Worm (Caenorhabditis elegans): ENCODE measurements around the gene scyl-1.

ce11 chrV:13034604-13035003 is 6.9 kb downstream of the scyl-1 start, which contains the start of gene W07G4.7:
- TF ChIP-seq hmbx-1 (tag; optimal IDR thresholded peaks at IDR 0.05) = no peak
- TF ChIP-seq pes-1 (GFP tag; IDR thresholded peaks at IDR 0.05) = no peak
- no peak for TF ChIP-seq ceh-36 (tag; optimal IDR thresholded peaks at IDR 0.05)
- TF ChIP-seq ama-1 (optimal IDR thresholded peaks at IDR 0.05) = no peak
- no peak for TF ChIP-seq tra-4 (tag; optimal IDR thresholded peaks at IDR 0.05)
- TF ChIP-seq flt-1 (GFP tag; IDR thresholded peaks at IDR 0.05) = no peak
- TF ChIP-seq F13C5.2 (tag; optimal IDR thresholded peaks at IDR 0.05) = no peak
- TF ChIP-seq hmg-4 (GFP tag; optimal IDR thresholded peaks at IDR 0.05) = no peak
- TF ChIP-seq B0310.2 (tag; optimal IDR thresholded peaks at IDR 0.05) = no peak
- TF ChIP-seq ets-7 (tag; optimal IDR thresholded peaks at IDR 0.05) = no peak
- TF ChIP-seq hnd-1 (tag; optimal IDR thresholded peaks at IDR 0.05) = no peak
